Worm (Caenorhabditis elegans): ENCODE measurements around the gene B0432.10.
"Not testable (repeated sequence)": the region's sequence is repeated elsewhere in the genome, so short reads cannot be mapped to it uniquely, and the experiment has no call there.

Gene B0432.10

DNA sequence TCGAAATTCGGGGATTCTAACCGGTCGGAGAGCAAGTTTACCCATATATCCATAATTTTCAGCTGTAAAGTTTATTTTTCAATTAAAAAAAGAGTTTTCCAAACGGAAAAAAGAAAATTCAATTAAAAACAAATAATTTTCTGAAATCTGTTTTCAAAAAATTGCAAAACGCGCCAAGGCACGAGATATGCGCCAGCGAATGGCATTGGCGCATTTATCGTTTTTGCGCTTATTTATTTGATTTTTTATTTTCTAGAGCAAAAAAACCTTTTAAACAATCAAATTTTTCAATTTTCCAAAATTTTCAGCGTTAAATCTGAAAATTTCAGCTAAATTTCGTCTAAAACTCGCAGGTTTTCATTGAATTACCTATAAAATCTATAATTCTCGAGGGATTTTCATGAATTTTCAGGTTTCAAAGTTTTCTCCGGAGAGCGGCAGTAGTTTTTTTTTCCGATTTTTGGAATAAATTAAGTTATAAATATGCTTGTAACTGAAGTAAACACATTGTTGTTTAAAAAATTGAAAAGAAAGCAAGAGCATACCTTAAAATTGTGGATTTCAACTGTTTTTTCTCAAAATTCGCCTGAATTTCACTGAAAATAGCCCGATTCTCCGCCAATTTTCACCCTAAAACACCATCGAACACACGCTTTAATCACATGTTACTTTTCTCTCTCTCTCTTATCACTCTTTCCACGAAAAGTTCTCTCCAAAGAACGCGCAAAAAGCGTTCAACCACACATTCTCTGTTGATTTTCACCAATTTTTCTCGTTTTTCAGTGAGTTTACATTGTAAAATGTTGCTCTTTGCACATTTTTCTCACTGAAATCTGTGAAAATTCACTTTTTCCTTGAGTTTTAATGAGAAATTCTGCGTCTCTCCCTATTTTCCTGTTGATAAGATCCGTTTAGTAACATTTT is at the start of gene B0432.10:
TSS of gene B0432.10 (minus strand) at position 649 of the 924 bp plus-strand sequence.
- TF ChIP-seq unc-62 (GFP tag; optimal IDR thresholded peaks at IDR 0.05): no peak

DNA sequence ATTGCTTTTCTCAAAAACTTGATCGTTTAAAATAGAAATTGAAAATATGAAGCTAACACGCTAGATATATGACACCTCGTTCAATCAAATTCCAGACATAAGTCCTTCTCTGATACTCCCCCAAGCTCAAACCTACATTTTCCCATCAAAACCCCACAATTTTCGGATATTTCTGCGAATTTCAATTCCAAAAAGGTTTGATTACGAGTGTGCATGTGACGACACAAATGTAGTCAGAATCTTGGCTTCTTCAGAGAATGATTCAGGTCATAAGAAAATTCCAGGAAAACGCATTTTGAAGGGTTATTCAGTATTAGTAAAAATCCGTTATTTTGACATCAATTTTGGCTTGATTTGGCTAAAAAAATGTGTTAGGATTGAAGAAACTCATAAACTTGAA is 48.8 kb upstream of the B0432.10 start:
- TF ChIP-seq unc-62 (GFP tag; optimal IDR thresholded peaks at IDR 0.05): no peak

DNA sequence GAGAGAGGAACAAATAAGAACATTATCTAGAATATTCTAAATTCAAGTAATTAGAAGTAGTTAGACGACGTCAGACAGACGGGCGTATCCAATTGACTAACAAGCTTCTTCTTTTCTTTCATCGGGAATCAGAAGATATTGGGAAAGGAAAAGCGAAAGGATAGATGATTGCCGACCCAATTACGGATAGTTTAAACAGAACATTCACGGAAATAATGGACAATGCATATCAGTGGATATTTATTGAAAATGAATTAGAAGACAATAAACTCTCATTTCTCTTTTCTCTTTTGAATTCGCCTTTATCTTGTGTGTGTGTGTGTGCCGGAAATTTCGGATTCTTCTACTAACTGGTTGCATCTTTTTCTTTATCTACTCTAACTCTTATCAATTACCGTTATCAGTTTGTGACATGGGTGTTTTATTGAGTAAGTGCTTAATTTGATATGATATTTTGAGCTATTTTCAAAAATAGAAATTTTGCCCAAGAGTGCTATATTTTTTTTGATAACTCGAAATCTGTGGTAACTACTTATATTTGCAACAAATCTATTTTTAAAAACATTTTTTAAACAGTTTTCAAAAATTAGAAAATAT is 47.9 kb upstream of the B0432.10 start:
- TF ChIP-seq unc-62 (GFP tag; optimal IDR thresholded peaks at IDR 0.05): no peak

DNA sequence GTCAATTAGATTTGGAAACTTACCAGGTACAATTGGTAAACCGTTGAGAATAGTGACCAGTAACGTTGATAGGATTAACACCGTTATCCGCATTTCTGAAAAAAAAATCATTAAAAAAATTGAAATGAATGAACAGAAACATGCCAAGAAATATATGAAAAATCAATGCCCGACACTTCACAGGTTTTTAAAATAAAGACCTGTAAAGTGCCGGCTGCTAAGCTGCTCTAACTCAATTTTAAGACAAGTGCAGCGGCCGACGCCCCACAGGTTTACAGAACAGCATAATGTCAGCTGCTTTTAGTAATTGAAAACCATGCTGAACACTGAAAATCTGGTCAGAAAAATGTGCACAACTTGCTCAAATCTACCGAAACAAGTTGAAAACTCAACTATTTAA is 46.3 kb upstream of the B0432.10 start, which contains the start of gene cbn-1:
TSS of gene cbn-1 (minus strand) at position 101 of the 400 bp plus-strand sequence.
- TF ChIP-seq unc-62 (GFP tag; optimal IDR thresholded peaks at IDR 0.05): no peak

- no peak for TF ChIP-seq unc-62 (GFP tag; optimal IDR thresholded peaks at IDR 0.05)
Observed at ce11 chrII:325639-326350, 39.7 kb upstream of the B0432.10 start, which contains the start of gene sgcb-1. Gene sgcb-1, plus strand, starts transcription at chrII:326300.

ce11 chrII:323048-323776 is 37.1 kb upstream of the B0432.10 start, which contains the start of gene K01A2.10:
Gene K01A2.10, minus strand, starts transcription at chrII:323098.
- TF ChIP-seq unc-62 (GFP tag; optimal IDR thresholded peaks at IDR 0.05): no peak

DNA sequence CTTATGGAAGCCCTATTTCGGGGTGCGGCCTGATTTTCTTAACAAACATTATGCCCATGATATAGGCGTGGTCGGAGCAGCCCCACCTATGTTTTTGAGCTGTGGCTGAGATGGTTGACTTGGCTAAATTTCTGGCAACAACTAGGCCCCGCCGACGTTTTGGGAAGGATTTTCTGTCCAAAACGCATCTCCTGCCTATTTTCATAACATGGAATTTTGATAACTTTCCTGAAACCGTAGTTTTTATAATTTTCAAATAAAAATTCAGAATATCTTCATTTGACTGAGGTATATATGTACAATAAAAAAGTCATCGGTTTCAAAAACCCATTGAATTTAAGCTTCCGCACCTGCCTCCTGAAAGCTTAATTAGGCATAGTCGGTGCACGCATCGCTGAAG is 35.1 kb upstream of the B0432.10 start:
- TF ChIP-seq unc-62 (GFP tag; optimal IDR thresholded peaks at IDR 0.05): no peak

DNA sequence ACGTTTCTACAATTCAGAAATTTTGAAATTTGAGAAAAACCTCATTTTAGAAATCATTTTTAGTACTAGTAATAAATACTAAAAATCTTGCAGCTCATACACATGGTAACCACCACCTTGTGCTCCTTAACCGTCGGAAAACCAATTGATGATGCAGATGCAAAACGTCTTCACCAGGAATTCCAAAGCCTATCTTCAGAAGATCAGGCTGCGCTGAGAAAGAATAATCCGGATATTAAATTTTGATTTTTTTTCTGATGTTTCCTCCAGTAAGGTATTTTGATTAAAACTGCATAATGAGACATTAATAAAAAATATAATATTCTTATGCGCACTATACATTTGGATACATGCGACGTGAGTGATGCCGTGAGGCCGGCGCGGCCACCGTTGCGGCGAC is 34.7 kb upstream of the B0432.10 start:
- no peak for TF ChIP-seq unc-62 (GFP tag; optimal IDR thresholded peaks at IDR 0.05)

DNA sequence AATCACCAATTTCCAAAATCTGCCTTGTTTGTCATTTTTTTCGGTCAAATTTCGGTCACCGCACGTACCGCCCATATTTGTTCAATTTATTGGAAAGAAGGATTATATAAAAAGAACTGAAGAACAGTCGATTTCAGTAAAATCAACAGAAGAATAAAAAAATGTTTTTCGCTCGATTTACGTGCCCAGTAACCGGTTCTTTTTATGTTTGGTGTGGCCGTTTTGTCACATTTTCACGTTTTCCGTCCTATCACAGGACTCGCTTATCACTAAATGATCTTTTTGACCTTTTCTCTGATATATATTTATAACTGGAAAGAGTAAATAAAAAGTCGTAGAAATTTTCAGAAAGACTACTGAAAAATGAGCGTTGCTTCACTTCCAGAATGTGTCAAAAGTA is 33.4 kb upstream of the B0432.10 start, which contains the start of gene far-7:
TSS of gene far-7 (plus strand) at position 331 of the 400 bp plus-strand sequence.
- TF ChIP-seq unc-62 (GFP tag; optimal IDR thresholded peaks at IDR 0.05): no peak

ce11 chrII:313540-313939 is 27.5 kb upstream of the B0432.10 start:
- TF ChIP-seq unc-62 (GFP tag; optimal IDR thresholded peaks at IDR 0.05): no peak

- not testable (repeated sequence) for TF ChIP-seq unc-62 (GFP tag; optimal IDR thresholded peaks at IDR 0.05)
Observed at ce11 chrII:312110-312509, 26.0 kb upstream of the B0432.10 start, which contains the start of gene mps-2. Gene mps-2, minus strand, starts transcription at chrII:312210.

DNA sequence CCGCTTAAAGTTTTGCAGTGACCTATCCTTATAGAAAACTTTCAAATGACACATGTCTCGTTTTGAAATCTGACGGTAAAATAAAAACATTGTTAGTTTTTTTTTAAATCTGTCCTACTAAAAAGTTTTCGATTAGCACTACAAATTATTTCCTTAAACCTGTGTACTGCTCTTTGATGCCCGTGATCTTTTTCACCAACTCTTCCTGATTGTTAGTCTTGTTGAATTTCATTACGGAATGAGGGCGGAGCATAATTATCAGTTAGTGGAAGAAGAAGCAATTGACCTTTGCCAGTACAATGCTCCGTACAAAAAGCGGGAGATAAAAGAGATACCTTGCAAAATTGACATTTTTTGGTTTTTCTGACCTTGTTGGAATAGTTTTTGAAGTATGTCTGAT is 21.1 kb upstream of the B0432.10 start, which contains the start of gene K01A2.4:
TSS of gene K01A2.4 (plus strand) at position 301 of the 400 bp plus-strand sequence.
- no peak for TF ChIP-seq unc-62 (GFP tag; optimal IDR thresholded peaks at IDR 0.05)

- TF ChIP-seq unc-62 (GFP tag; optimal IDR thresholded peaks at IDR 0.05): no peak
Observed at ce11 chrII:305645-306044, 19.6 kb upstream of the B0432.10 start, which contains the start of gene col-69. Gene col-69, minus strand, starts transcription at chrII:305745.

ce11 chrII:303927-304711 is 18.0 kb upstream of the B0432.10 start:
- TF ChIP-seq unc-62 (GFP tag; optimal IDR thresholded peaks at IDR 0.05): no peak
